Worm (Caenorhabditis elegans) whole organism, L4/young adult: ENCODE measurements around the gene F46G10.2.

Experiments used
- dao-5 ChIP-seq: sonication (generic microtip); optimal IDR thresholded peaks from 2 replicates; lab custom pipeline; 2016; ENCODE audit warnings: missing genotype, missing genetic modification characterization, moderate library complexity, missing compliant biosample characterization
- him-1 ChIP-seq: sonication (generic microtip); optimal IDR thresholded peaks from 2 replicates; lab custom pipeline; 2016; ENCODE audit warnings: missing genotype, missing genetic modification reagents, missing genetic modification characterization, missing compliant biosample characterization

DNA sequence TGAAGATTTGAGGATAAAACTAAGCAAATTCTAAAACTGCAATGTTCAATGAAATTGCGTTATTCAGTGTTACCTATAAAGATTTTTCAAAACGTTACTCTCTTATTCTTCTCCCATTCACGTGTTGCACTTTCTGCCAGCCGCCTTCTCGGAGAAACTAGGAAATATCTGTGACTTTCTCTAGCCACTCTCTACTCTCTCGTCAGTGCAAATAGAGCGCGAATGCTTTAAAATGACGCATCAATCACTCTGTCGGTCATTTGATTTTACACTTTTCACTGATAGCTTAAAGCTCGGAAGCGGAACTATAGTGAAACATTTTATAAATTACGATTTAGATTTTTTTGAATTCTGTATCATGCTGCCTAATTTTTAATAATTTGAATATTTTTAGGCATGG lies 6.1 kb downstream of the F46G10.2 start:
- no peak for TF ChIP-seq him-1 (tag; lab: Kevin White, UChicago)
- no peak for TF ChIP-seq dao-5
